Worm (Caenorhabditis elegans): ENCODE results near the gene fat-4.
"Not testable (repeated sequence)": the region's sequence is repeated elsewhere in the genome, so short reads cannot be mapped to it uniquely, and the experiment has no call there.

The fat-4 gene

ce11 chrIV:9766250-9766649, 33.0 kb upstream of the fat-4 start, which contains the start of gene ssp-36:
TSS of gene ssp-36 (minus strand) at chrIV:9766350.
- no peak for TF ChIP-seq daf-8 (GFP tag; IDR thresholded peaks at IDR 0.05)
- TF ChIP-seq egl-43 (GFP tag; IDR thresholded peaks at IDR 0.05), result no peak
- no peak for TF ChIP-seq php-3 (GFP tag; IDR thresholded peaks at IDR 0.05)
- TF ChIP-seq nhr-42 (GFP tag; IDR thresholded peaks at IDR 0.05), result no peak
- no peak for TF ChIP-seq lsy-2 (tag; optimal IDR thresholded peaks at IDR 0.05)
- TF ChIP-seq ceh-28 (tag; optimal IDR thresholded peaks at IDR 0.05), result no peak
- no peak for TF ChIP-seq daf-12 (tag; optimal IDR thresholded peaks at IDR 0.05)
- no peak for TF ChIP-seq ztf-7 (tag; optimal IDR thresholded peaks at IDR 0.05)
- TF ChIP-seq mxl-2 (GFP tag; conservative IDR thresholded peaks at IDR 0.05), result no peak
- TF ChIP-seq snpc-1.2 (GFP tag; IDR thresholded peaks at IDR 0.05), result no peak
- TF ChIP-seq ctbp-1 (GFP tag; IDR thresholded peaks at IDR 0.05), result no peak
- TF ChIP-seq vab-7 (GFP tag; IDR thresholded peaks at IDR 0.05), result no peak
- TF ChIP-seq mxl-3 (GFP tag; optimal IDR thresholded peaks at IDR 0.05), result no peak
- TF ChIP-seq ces-1 (GFP tag; optimal IDR thresholded peaks at IDR 0.05), result no peak
- TF ChIP-seq arid-1 (GFP tag; conservative IDR thresholded peaks at IDR 0.05), result no peak
- TF ChIP-seq ZK546.5 (tag; optimal IDR thresholded peaks at IDR 0.05), result no peak
- no peak for TF ChIP-seq lin-38 (GFP tag; IDR thresholded peaks at IDR 0.05)

- TF ChIP-seq ceh-28 (tag; optimal IDR thresholded peaks at IDR 0.05); php-3 (GFP tag; IDR thresholded peaks at IDR 0.05); attf-4 (tag; optimal IDR thresholded peaks at IDR 0.05): not testable (repeated sequence)
Observed at ce11 chrIV:9767054-9767453, 32.2 kb upstream of the fat-4 start, which contains the start of gene msp-79. TSS of gene msp-79 (minus strand) at chrIV:9767154.

ce11 chrIV:9769746-9770145, 29.5 kb upstream of the fat-4 start, which contains the start of gene msp-78:
TSS of gene msp-78 (plus strand) at chrIV:9770046.
- TF ChIP-seq tag-97 (GFP tag; IDR thresholded peaks at IDR 0.05); nhr-6 (tag; optimal IDR thresholded peaks at IDR 0.05); mep-1 (tag; optimal IDR thresholded peaks at IDR 0.05): not testable (repeated sequence)

DNA sequence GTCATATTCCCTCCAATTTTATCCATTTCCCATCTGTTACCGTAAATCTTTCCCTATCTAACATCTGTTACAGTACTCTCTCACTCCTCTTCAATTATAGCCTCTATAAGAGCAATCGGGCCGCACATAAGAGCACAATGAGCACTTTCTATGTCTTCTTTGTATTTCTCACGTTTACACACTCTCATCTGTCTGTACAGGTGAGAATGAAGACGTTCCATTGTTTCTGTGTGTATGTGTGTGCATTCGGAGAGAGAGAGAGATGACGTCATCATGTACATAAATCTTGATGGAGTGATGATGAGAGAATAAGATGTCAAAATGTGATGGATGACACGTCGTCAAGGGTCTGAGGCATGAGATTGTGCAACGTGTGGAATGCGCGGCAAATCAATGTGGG, 28.4 kb upstream of the fat-4 start:
- TF ChIP-seq ceh-20 (GFP tag; IDR thresholded peaks at IDR 0.05), result no peak
- TF ChIP-seq mxl-2 (GFP tag; conservative IDR thresholded peaks at IDR 0.05), result no peak
- no peak for TF ChIP-seq F37D6.2 (tag; optimal IDR thresholded peaks at IDR 0.05)
- no peak for TF ChIP-seq lim-7 (GFP tag; IDR thresholded peaks at IDR 0.05)
- no peak for TF ChIP-seq sdz-12 (GFP tag; optimal IDR thresholded peaks at IDR 0.05)
- TF ChIP-seq mes-2 (tag; optimal IDR thresholded peaks at IDR 0.05; ENCODE audit: poor library complexity, severe bottlenecking), result no peak
- TF ChIP-seq daf-19 (GFP tag; conservative IDR thresholded peaks at IDR 0.05), result no peak
- TF ChIP-seq set-16 (GFP tag; IDR thresholded peaks at IDR 0.05), result no peak
- TF ChIP-seq mdt-29 (GFP tag; IDR thresholded peaks at IDR 0.05), result no peak
- TF ChIP-seq mdl-1 (tag; optimal IDR thresholded peaks at IDR 0.05), result no peak
- TF ChIP-seq tra-1 (GFP tag; IDR thresholded peaks at IDR 0.05), result no peak
- TF ChIP-seq F10B5.3 (tag; optimal IDR thresholded peaks at IDR 0.05), result no peak
- TF ChIP-seq ZK546.5 (tag; optimal IDR thresholded peaks at IDR 0.05), result no peak
- no peak for TF ChIP-seq nhr-102 (tag; optimal IDR thresholded peaks at IDR 0.05)
- TF ChIP-seq daf-12 (tag; optimal IDR thresholded peaks at IDR 0.05), result no peak
- TF ChIP-seq zfp-2 (tag; optimal IDR thresholded peaks at IDR 0.05), result no peak
